Worm (Caenorhabditis elegans): Measurements from ENCODE around the gene fbxa-210.

- TF ChIP-seq W03F9.2 (tag; optimal IDR thresholded peaks at IDR 0.05) (no peak), him-1 (tag; optimal IDR thresholded peaks at IDR 0.05) (no peak), dao-5 (tag; optimal IDR thresholded peaks at IDR 0.05) (no peak)
Measured at ce11 chrV:18157707-18158106, 32.5 kb downstream of the fbxa-210 start, which contains the start of gene clec-48.

Measured in whole organism, L4/young adult.